Worm (Caenorhabditis elegans) whole organism, early embryonic: ENCODE results near the gene B0252.1.
A peak's percentile ranks its signal among the peaks of the same experiment; 100 is the strongest.

Source experiments
- B0310.2 ChIP-seq: sonication (generic microtip); optimal IDR thresholded peaks from 2 replicates; lab custom pipeline; 2016; ENCODE audit warnings: mild to moderate bottlenecking, missing genetic modification characterization, missing compliant biosample characterization
- F13C5.2 ChIP-seq: sonication (generic microtip); optimal IDR thresholded peaks from 2 replicates; lab custom pipeline; 2017; ENCODE audit warnings: mild to moderate bottlenecking, missing genetic modification characterization, inconsistent platforms, missing compliant biosample characterization
- aly-1 ChIP-seq: sonication (generic microtip); optimal IDR thresholded peaks from 2 replicates; lab custom pipeline; 2016; ENCODE audit warnings: missing genetic modification characterization, missing compliant biosample characterization
- ama-1 ChIP-seq: fragments of 150-350 bp; optimal IDR thresholded peaks from 2 replicates; lab custom pipeline; 2014
- ceh-13 ChIP-seq: fragments of 200-800 bp; sonication (Bioruptor generic); optimal IDR thresholded peaks from 2 replicates; lab custom pipeline; 2018; ENCODE audit warnings: mild to moderate bottlenecking, missing genetic modification characterization, missing compliant biosample characterization
- ceh-36 ChIP-seq: sonication (generic microtip); optimal IDR thresholded peaks from 2 replicates; lab custom pipeline; 2016; ENCODE audit warnings: missing genetic modification characterization, inconsistent platforms, missing compliant biosample characterization
- ets-7 ChIP-seq: sonication (generic microtip); optimal IDR thresholded peaks from 2 replicates; lab custom pipeline; 2016; ENCODE audit warnings: missing genotype, missing genetic modification characterization, missing compliant biosample characterization
- flt-1 ChIP-seq: fragments of 200-800 bp; sonication (Bioruptor generic); IDR thresholded peaks from 2 replicates; pipeline ENCODE4 v1.3.6; 2022; ENCODE audit warnings: missing genetic modification characterization, missing compliant biosample characterization
- hmbx-1 ChIP-seq: sonication (generic microtip); optimal IDR thresholded peaks from 2 replicates; lab custom pipeline; 2016; ENCODE audit warnings: mild to moderate bottlenecking, missing genetic modification characterization, missing compliant biosample characterization
- hmg-4 ChIP-seq: fragments of 200-800 bp; sonication (Bioruptor generic); optimal IDR thresholded peaks from 2 replicates; lab custom pipeline; 2018; ENCODE audit warnings: mild to moderate bottlenecking, missing genetic modification characterization, missing compliant biosample characterization
- hnd-1 ChIP-seq: sonication (generic microtip); optimal IDR thresholded peaks from 2 replicates; lab custom pipeline; 2016; ENCODE audit warnings: missing genetic modification characterization, missing compliant biosample characterization
- pes-1 ChIP-seq: fragments of 200-800 bp; sonication (Bioruptor generic); IDR thresholded peaks from 2 replicates; pipeline ENCODE4 v1.3.6; 2022; ENCODE audit warnings: missing genetic modification reagents, missing genetic modification characterization, missing compliant biosample characterization
- scrt-1 ChIP-seq: fragments of 200-800 bp; sonication (Bioruptor generic); IDR thresholded peaks from 2 replicates; pipeline ENCODE4 v1.3.6; 2022; ENCODE audit warnings: missing genetic modification characterization, missing compliant biosample characterization
- sea-1 ChIP-seq: fragments of 200-800 bp; sonication (Bioruptor generic); conservative IDR thresholded peaks from 2 replicates; pipeline ENCODE4 v1.3.6; 2022; ENCODE audit warnings: missing genetic modification characterization, missing compliant biosample characterization
- tbx-11 ChIP-seq: fragments of 200-800 bp; sonication (Bioruptor generic); IDR thresholded peaks from 2 replicates; pipeline ENCODE4 v1.3.6; 2022; ENCODE audit warnings: missing genetic modification characterization, missing compliant biosample characterization
- tbx-37 ChIP-seq: fragments of 200-800 bp; sonication (Bioruptor generic); conservative IDR thresholded peaks from 2 replicates; pipeline ENCODE4 v1.3.6; 2022; ENCODE audit warnings: missing genetic modification reagents, missing genetic modification characterization, missing compliant biosample characterization
- tra-4 ChIP-seq: sonication (generic microtip); optimal IDR thresholded peaks from 2 replicates; lab custom pipeline; 2017; ENCODE audit warnings: missing genetic modification characterization, missing compliant biosample characterization

The B0252.1 gene

DNA sequence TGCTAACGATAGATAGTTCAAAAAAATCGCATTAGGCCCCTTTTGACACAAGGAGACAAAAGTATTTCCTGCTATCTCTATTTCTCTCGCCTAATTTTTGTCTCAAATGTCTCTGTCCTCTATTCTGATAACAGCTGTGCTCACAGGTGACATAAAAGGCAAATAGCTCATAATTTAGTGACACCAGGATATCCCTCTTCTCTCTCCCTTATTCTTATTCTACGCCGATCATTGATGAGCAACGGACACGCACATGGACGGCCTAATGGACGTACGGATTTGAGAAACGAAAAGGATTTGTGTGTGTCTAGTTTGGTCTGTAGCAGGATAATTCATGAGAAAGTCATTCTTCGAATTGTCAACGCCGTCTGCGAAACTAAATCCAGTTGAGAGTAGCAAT is 16.5 kb downstream of the B0252.1 start:
- no peak for TF ChIP-seq F13C5.2 (tag; lab: Kevin White, UChicago)

DNA sequence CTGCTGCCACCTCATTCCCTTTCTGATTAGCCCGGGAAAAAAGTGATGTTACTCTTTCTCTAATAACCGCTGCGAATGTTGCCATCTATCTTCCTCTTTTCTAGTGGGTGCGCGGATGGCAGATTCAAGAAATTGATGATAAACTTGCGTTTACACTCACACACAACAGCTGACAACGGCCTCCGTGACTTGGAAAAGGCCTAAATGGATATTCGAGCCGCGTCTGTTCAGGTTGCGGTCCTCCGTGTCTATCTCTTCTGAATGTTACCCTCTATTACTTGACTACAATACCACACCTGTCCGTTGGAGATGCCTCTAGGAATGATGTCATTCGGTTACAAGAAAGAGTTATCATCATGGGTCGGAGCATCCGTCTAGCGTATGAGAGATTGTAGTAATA is 17.0 kb downstream of the B0252.1 start:
- TF ChIP-seq ceh-36 (tag; lab: Kevin White, UChicago), result no peak
- TF ChIP-seq hmbx-1, result no peak
- TF ChIP-seq aly-1 (tag; lab: Kevin White, UChicago), result no peak
- peak; percentile 26; the same call in 1 of the 2 replicates for TF ChIP-seq tbx-11 (GFP tag; lab: Robert Waterston, UW)

DNA sequence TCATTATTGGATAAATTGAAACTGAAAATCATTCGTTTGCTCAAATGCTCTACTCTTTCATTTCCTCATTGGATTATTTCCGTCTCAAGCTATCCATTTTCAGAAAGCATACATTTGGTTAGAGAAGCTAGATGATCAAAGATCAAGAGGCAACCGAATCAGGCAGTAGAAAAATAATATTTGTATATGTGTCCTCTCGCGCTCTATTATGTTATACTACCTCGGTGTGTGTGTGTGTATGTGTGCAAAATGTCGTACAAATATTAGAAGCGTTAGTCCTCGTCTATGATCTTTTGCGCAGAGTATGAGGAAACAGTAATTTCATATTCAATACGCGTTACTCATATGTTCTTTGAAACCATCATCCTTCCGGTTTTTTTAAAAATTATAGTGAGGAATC is 17.6 kb downstream of the B0252.1 start:
- TF ChIP-seq scrt-1 (GFP tag; lab: Robert Waterston, UW) (no peak), ets-7 (no peak), hmg-4 (GFP tag; lab: Kevin White, UChicago) (no peak)

DNA sequence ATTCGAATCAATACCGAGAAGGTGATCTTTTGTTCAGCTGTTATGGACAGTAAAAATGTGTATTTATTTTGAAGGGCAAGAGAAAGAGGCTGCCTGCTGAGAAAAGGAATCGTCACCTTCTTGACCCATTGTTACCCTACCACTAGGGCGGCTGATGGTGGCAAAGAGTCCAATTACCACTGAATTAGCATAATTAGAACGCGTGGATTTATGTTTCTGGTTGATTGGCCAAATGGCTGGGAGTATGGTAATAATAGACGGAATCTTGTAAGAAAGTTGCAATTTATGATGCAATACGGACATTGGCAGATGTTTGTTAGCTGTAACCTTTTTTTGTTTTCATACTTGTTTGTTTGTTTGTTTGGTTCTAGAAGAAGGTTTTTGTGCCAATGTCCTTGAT is 20.4 kb downstream of the B0252.1 start:
- no peak for TF ChIP-seq ceh-13
- TF ChIP-seq F13C5.2 (tag; lab: Kevin White, UChicago), result no peak
- TF ChIP-seq aly-1 (tag; lab: Kevin White, UChicago), result no peak
- no peak for TF ChIP-seq flt-1
- TF ChIP-seq scrt-1 (GFP tag; lab: Robert Waterston, UW), result no peak
- no peak for TF ChIP-seq sea-1

DNA sequence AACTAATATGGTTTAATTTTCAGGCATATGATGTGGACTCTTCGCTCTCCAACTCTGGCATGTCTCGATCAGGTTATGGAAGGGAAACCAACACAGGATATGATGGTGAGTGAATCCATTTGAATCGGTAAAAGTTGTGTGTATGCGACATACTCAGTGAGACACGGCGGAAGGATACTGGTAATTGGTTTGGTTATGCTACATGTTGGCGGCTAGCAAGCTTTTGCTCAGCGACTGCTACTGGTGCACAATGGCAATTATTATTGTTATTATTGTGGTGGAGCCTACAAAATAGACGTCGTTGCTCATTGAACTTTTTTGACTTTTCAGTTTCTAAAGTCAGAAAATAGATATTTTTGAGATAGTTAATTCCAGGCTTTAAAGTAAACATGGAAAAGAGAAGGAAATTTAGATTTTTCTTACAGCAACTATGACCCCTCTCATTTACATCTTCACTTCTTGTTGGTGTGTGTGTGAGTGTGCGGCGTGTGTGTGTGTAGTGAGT is 21.3 kb downstream of the B0252.1 start:
- TF ChIP-seq hnd-1 (tag; lab: Kevin White, UChicago) (no peak), sea-1 (no peak), hmbx-1 (no peak), B0310.2 (tag; lab: Kevin White, UChicago) (no peak), ets-7 (no peak), tra-4 (tag; lab: Kevin White, UChicago) (no peak), F13C5.2 (tag; lab: Kevin White, UChicago) (no peak), tbx-11 (GFP tag; lab: Robert Waterston, UW) (no peak), flt-1 (no peak), pes-1 (GFP tag; lab: Robert Waterston, UW) (no peak), ceh-13 (no peak), aly-1 (tag; lab: Kevin White, UChicago) (no peak), scrt-1 (GFP tag; lab: Robert Waterston, UW) (no peak), tbx-37 (no peak)

DNA sequence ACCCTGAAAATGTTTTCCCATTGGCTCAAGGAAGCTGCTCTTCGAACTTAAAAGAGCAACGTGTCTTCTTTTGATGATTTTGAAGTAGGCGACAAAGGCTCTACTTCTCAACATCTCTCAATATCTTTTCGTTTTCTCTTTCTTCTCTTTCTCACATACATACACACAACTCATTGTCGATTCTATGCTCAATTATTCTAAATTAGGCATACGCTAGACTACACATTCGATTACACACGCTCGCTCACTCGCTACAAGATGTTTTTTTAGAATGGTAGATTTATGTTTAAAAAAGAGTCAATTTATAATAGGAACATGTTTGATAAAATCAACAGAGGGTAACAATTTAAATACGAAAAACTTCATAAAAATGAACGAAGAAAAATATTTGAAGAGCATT is 22.0 kb downstream of the B0252.1 start:
- TF ChIP-seq scrt-1 (GFP tag; lab: Robert Waterston, UW) (no peak), tra-4 (tag; lab: Kevin White, UChicago) (no peak), tbx-11 (GFP tag; lab: Robert Waterston, UW) (no peak), sea-1 (no peak), aly-1 (tag; lab: Kevin White, UChicago) (no peak), hmg-4 (GFP tag; lab: Kevin White, UChicago) (no peak), ceh-36 (tag; lab: Kevin White, UChicago) (no peak), tbx-37 (no peak), flt-1 (no peak)

DNA sequence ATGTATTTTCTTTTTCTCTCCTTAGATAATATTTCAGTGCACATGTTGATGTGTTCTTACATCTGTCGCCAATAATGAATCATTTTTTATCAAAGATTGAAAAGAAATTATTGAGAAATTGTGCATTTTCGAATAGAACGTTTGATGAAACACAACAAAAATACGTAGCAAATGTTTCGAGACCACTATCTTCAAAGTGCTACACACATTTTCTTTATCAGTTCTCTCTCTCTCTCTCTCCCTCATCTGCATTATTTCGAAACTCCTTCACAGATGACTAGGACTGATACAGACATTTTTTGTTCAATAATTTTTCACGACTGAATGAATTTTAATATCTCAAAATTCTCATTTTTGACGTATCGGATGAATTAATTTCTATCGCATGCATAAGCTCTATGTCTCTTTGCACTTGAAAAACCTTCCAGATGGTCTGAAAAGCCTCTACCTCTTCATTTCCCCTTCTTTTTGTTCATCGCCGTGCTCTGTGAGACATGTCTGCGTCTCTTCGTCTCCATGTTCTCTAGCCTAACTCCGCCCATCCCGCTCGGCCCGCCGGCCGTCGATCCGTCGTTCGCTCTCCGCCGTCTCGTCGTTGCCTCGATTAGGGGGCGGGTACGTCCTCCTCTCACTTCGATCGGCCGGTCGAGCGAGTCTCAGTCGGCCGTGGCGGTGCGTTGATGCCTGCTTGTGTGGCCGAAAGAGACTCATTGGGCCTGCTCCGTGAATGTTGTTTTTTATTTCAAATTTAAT is 24.0 kb downstream of the B0252.1 start:
- no peak for TF ChIP-seq tbx-11 (GFP tag; lab: Robert Waterston, UW)
- no peak for TF ChIP-seq scrt-1 (GFP tag; lab: Robert Waterston, UW)
- no peak for TF ChIP-seq ets-7
- no peak for TF ChIP-seq B0310.2 (tag; lab: Kevin White, UChicago)
- no peak for TF ChIP-seq ceh-13
- peak; percentile 76 for TF ChIP-seq F13C5.2 (tag; lab: Kevin White, UChicago)
- no peak for TF ChIP-seq hmbx-1
- no peak for TF ChIP-seq sea-1
- TF ChIP-seq aly-1 (tag; lab: Kevin White, UChicago), result peak; percentile 41
- TF ChIP-seq hnd-1 (tag; lab: Kevin White, UChicago), result no peak
- TF ChIP-seq tra-4 (tag; lab: Kevin White, UChicago), result no peak
- TF ChIP-seq tbx-37, result no peak
- TF ChIP-seq flt-1, result no peak
- no peak for TF ChIP-seq ama-1 (lab: Kevin White, UChicago)
- peak; percentile 43 for TF ChIP-seq ceh-36 (tag; lab: Kevin White, UChicago)
- peak; percentile 84 for TF ChIP-seq hmg-4 (GFP tag; lab: Kevin White, UChicago)
- no peak for TF ChIP-seq pes-1 (GFP tag; lab: Robert Waterston, UW)

DNA sequence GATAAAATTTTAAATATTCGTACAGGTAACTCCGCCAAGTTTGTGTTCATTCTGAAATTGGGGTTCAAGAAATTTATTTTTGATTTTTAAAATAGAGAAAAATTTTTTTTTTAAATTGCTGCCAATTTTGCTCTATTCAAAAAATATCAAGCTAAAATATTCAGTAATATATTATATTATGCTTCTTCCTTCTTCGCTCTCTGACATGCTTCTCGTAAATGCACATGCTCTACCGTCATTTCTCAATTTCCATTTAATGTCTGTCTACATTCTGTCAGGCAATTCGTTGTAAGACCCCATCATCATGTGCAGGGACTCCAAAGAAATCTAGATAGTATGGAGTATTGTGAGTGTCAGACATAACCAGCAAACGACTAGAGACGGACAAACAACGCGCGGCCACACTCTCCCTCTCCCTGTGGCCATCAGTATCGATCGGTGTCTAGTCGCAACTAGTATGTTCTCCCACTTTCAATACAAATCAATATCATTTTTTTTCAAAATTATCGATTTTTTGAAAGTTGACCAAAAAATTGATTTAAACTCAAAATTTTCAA is 31.8 kb downstream of the B0252.1 start, which contains the start of the genes malt-1 and ceh-38:
Gene malt-1, minus strand, starts transcription at position 51 of the 557 bp plus-strand sequence.
Gene ceh-38, plus strand, starts transcription at position 277 of the 557 bp plus-strand sequence.
- TF ChIP-seq ceh-36 (tag; lab: Kevin White, UChicago) (peak; percentile 48), ets-7 (no peak), ama-1 (lab: Kevin White, UChicago) (no peak), B0310.2 (tag; lab: Kevin White, UChicago) (no peak), hnd-1 (tag; lab: Kevin White, UChicago) (no peak), tbx-37 (no peak), F13C5.2 (tag; lab: Kevin White, UChicago) (peak; percentile 67), hmbx-1 (no peak), flt-1 (0 out of 2 replicates have a peak, but pooled peaks have one; percentile 26), hmg-4 (GFP tag; lab: Kevin White, UChicago) (peak; percentile 55), ceh-13 (no peak), tra-4 (tag; lab: Kevin White, UChicago) (no peak)
